Fruit fly (Drosophila melanogaster): Measurements from ENCODE around the gene Tsc1.

Gene Tsc1

dm6 chr3R:24130080-24130479, at the start of gene Tsc1, which contains the start of gene GatB:
Tsc1 (plus strand) TSS chr3R:24130307.
GatB (minus strand) TSS chr3R:24130255.
- no peak for TF ChIP-seq noc (tag; optimal IDR thresholded peaks at IDR 0.05)

dm6 chr3R:24084975-24085374, 45.1 kb upstream of the Tsc1 start:
- TF ChIP-seq noc (tag; optimal IDR thresholded peaks at IDR 0.05), result peak; percentile 85

dm6 chr3R:24090143-24090542, 40.0 kb upstream of the Tsc1 start:
- peak; percentile 59 for TF ChIP-seq noc (tag; optimal IDR thresholded peaks at IDR 0.05)

dm6 chr3R:24091653-24092052, 38.5 kb upstream of the Tsc1 start:
- no peak for TF ChIP-seq noc (tag; optimal IDR thresholded peaks at IDR 0.05)

dm6 chr3R:24092590-24093151, 37.4 kb upstream of the Tsc1 start:
- no peak for TF ChIP-seq noc (tag; optimal IDR thresholded peaks at IDR 0.05)

dm6 chr3R:24093430-24093829, 36.7 kb upstream of the Tsc1 start:
- no peak for TF ChIP-seq noc (tag; optimal IDR thresholded peaks at IDR 0.05)

- TF ChIP-seq noc (tag; optimal IDR thresholded peaks at IDR 0.05), result peak; percentile 62
Observed at dm6 chr3R:24099039-24100026, 30.8 kb upstream of the Tsc1 start.

dm6 chr3R:24100717-24101116, 29.4 kb upstream of the Tsc1 start:
- TF ChIP-seq noc (tag; optimal IDR thresholded peaks at IDR 0.05), result peak; percentile 14

- TF ChIP-seq noc (tag; optimal IDR thresholded peaks at IDR 0.05), result no peak
Observed at dm6 chr3R:24101437-24101836, 28.7 kb upstream of the Tsc1 start.

dm6 chr3R:24102387-24102786, 27.7 kb upstream of the Tsc1 start:
- TF ChIP-seq noc (tag; optimal IDR thresholded peaks at IDR 0.05), result peak; percentile 30

- TF ChIP-seq noc (tag; optimal IDR thresholded peaks at IDR 0.05), result no peak
Observed at dm6 chr3R:24103708-24104107, 26.4 kb upstream of the Tsc1 start.

- no peak for TF ChIP-seq noc (tag; optimal IDR thresholded peaks at IDR 0.05)
Observed at dm6 chr3R:24104471-24105311, 25.4 kb upstream of the Tsc1 start.

- TF ChIP-seq noc (tag; optimal IDR thresholded peaks at IDR 0.05), result peak; percentile 62
Observed at dm6 chr3R:24105312-24105902, 24.7 kb upstream of the Tsc1 start, which contains the start of gene Syx1A. Syx1A (minus strand) TSS chr3R:24105763.

dm6 chr3R:24106059-24106631, 24.0 kb upstream of the Tsc1 start:
- peak; percentile 70 for TF ChIP-seq noc (tag; optimal IDR thresholded peaks at IDR 0.05)

- no peak for TF ChIP-seq noc (tag; optimal IDR thresholded peaks at IDR 0.05)
Observed at dm6 chr3R:24106879-24107441, 23.1 kb upstream of the Tsc1 start, which contains the start of gene CG10694. CG10694 (plus strand) TSS chr3R:24107391.
